Worm (Caenorhabditis elegans): ENCODE data around the gene kcc-3.

DNA sequence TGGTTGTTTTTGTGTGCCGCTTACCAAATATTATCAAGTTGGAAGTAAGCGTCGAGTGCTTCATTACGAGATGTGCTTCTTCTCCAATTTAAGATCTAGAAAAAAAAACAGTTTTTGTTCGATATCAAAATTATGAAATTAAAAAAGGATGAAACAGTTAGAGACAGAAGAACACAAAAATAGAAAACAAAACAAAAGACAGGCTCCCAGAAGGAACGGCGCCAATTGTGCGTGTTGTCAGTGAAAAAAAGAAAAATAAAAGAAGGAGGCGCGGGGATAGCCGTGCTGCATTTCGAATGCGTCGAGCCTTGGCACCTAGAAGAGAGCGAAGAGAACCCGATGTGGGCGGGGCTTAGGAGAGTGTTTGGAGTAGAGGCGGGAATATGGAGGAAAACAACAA, 31.4 kb upstream of the kcc-3 start, which contains the start of gene sro-1:
- TF ChIP-seq nhr-237 (tag; optimal IDR thresholded peaks at IDR 0.05) (no peak), Y116A8C.19 (tag; optimal IDR thresholded peaks at IDR 0.05; ENCODE audit: borderline replicate concordance) (no peak), mep-1 (tag; optimal IDR thresholded peaks at IDR 0.05) (no peak), aly-2 (tag; optimal IDR thresholded peaks at IDR 0.05) (no peak), ceh-82 (tag; optimal IDR thresholded peaks at IDR 0.05) (no peak), lsy-2 (tag; optimal IDR thresholded peaks at IDR 0.05) (no peak)

Measured in whole organism, L1 larva.